Worm (Caenorhabditis elegans) whole organism, L1 larva: ENCODE data around the gene M01B2.10.

Source experiments
- C04F5.9 ChIP-seq: sonication (generic microtip); optimal IDR thresholded peaks from 2 replicates; lab custom pipeline; 2016; ENCODE audit warnings: missing genetic modification characterization, missing compliant biosample characterization
- Y116A8C.19 ChIP-seq: sonication (generic microtip); optimal IDR thresholded peaks from 2 replicates; lab custom pipeline; 2016; ENCODE audit warnings: missing compliant biosample characterization, missing genetic modification characterization, borderline replicate concordance
- alr-1 ChIP-seq: fragments of 200-800 bp; sonication (Bioruptor generic); optimal IDR thresholded peaks from 2 replicates; lab custom pipeline; 2018; ENCODE audit warnings: borderline replicate concordance, mild to moderate bottlenecking, missing genetic modification characterization, missing compliant biosample characterization
- ama-1 ChIP-seq: fragments of 150-350 bp; optimal IDR thresholded peaks from 2 replicates; lab custom pipeline; 2014
- ceh-82 ChIP-seq, 3 experiments: fragments of 150-350 bp in 1 of 3; sonication (generic microtip) in 2 of 3; optimal IDR thresholded peaks; 2 replicates each; lab custom pipeline; 2014 to 2017; ENCODE audit warnings: missing biosample characterization in 3 of 3, missing genetic modification characterization in 3 of 3
- ceh-88 ChIP-seq: fragments of 200-800 bp; sonication (Bioruptor generic); IDR thresholded peaks from 2 replicates; pipeline ENCODE4 v1.3.6; 2022; ENCODE audit warnings: missing genetic modification characterization, missing compliant biosample characterization
- ces-1 ChIP-seq: fragments of 150-350 bp; optimal IDR thresholded peaks from 2 replicates; lab custom pipeline; 2014; ENCODE audit warnings: missing biosample characterization, missing genetic modification reagents, missing genetic modification characterization
- dsc-1 ChIP-seq: sonication (generic microtip); optimal IDR thresholded peaks from 2 replicates; lab custom pipeline; 2016; ENCODE audit warnings: mild to moderate bottlenecking, missing genetic modification characterization, missing compliant biosample characterization
- efl-1 ChIP-seq, 4 experiments: fragments of 150-350 bp; optimal IDR thresholded peaks in 3 of 4; peaks in 1 of 4; 1 replicate in 1 of 4; 2 replicates in 3 of 4; lab custom pipeline; 2014; ENCODE audit warnings: missing biosample characterization in 2 of 4, missing genetic modification characterization in 2 of 4, missing genetic modification reagents in 2 of 4
- efl-3 ChIP-seq: fragments of 200-800 bp; sonication (Bioruptor generic); optimal IDR thresholded peaks from 2 replicates; lab custom pipeline; 2018; ENCODE audit warnings: mild to moderate bottlenecking, missing genetic modification characterization, missing compliant biosample characterization
- egl-13 ChIP-seq: sonication (generic microtip); optimal IDR thresholded peaks from 2 replicates; lab custom pipeline; 2016; ENCODE audit warnings: missing genotype, missing genetic modification reagents, missing genetic modification characterization, missing compliant biosample characterization
- fkh-10 ChIP-seq: sonication (generic microtip); optimal IDR thresholded peaks from 2 replicates; lab custom pipeline; 2017; ENCODE audit warnings: missing biosample characterization, missing genetic modification reagents, missing genetic modification characterization
- fkh-4 ChIP-seq: sonication (generic microtip); optimal IDR thresholded peaks from 2 replicates; lab custom pipeline; 2016; ENCODE audit warnings: missing compliant biosample characterization, missing genetic modification characterization, borderline replicate concordance
- fkh-8 ChIP-seq: sonication (generic microtip); optimal IDR thresholded peaks from 2 replicates; lab custom pipeline; 2016; ENCODE audit warnings: mild to moderate bottlenecking, missing genetic modification characterization, missing compliant biosample characterization
- hlh-4 ChIP-seq: sonication (generic microtip); optimal IDR thresholded peaks from 2 replicates; lab custom pipeline; 2016; ENCODE audit warnings: mild to moderate bottlenecking, missing genetic modification characterization, missing compliant biosample characterization
- hpl-2 ChIP-seq: fragments of 150-350 bp; optimal IDR thresholded peaks from 2 replicates; lab custom pipeline; 2014; ENCODE audit warnings: missing biosample characterization, missing genetic modification reagents, missing genetic modification characterization
- irx-1 ChIP-seq: sonication (generic microtip); optimal IDR thresholded peaks from 2 replicates; lab custom pipeline; 2016; ENCODE audit warnings: missing genetic modification characterization, missing compliant biosample characterization
- isw-1 ChIP-seq: fragments of 200-800 bp; sonication (Bioruptor generic); IDR thresholded peaks from 2 replicates; pipeline ENCODE4 v1.3.6; 2022; ENCODE audit warnings: missing genetic modification characterization, missing compliant biosample characterization
- jun-1 ChIP-seq: fragments of 150-350 bp; optimal IDR thresholded peaks from 2 replicates; lab custom pipeline; 2014; ENCODE audit warnings: missing biosample characterization, missing genetic modification reagents, missing genetic modification characterization
- lin-14 ChIP-seq: fragments of 200-800 bp; sonication (Bioruptor generic); optimal IDR thresholded peaks from 2 replicates; lab custom pipeline; 2018; ENCODE audit warnings: mild to moderate bottlenecking, missing genetic modification characterization, moderate library complexity, missing compliant biosample characterization
- lsy-2 ChIP-seq, 2 experiments: fragments of 150-350 bp; optimal IDR thresholded peaks; 2 replicates each; lab custom pipeline; 2014; ENCODE audit warnings: missing biosample characterization in 2 of 2, missing genetic modification characterization in 2 of 2
- mep-1 ChIP-seq: fragments of 150-350 bp; optimal IDR thresholded peaks from 2 replicates; lab custom pipeline; 2014; ENCODE audit warnings: missing biosample characterization, missing genetic modification characterization
- nhr-11 ChIP-seq: fragments of 150-350 bp; optimal IDR thresholded peaks from 2 replicates; lab custom pipeline; 2014; ENCODE audit warnings: missing biosample characterization, missing genetic modification characterization
- nhr-237 ChIP-seq: fragments of 150-350 bp; optimal IDR thresholded peaks from 2 replicates; lab custom pipeline; 2014; ENCODE audit warnings: missing biosample characterization, missing genetic modification characterization
- nhr-71 ChIP-seq: sonication (generic microtip); optimal IDR thresholded peaks from 2 replicates; lab custom pipeline; 2016; ENCODE audit warnings: mild to moderate bottlenecking, missing genetic modification characterization, moderate library complexity, missing compliant biosample characterization
- nhr-85 ChIP-seq: sonication (generic microtip); peaks from one replicate; lab custom pipeline; 2016; ENCODE audit warnings: missing genetic modification characterization, inconsistent platforms, missing compliant biosample characterization
- nhr-90 ChIP-seq: sonication (generic microtip); optimal IDR thresholded peaks from 2 replicates; lab custom pipeline; 2016; ENCODE audit warnings: mild to moderate bottlenecking, missing genetic modification characterization, missing compliant biosample characterization; ENCODE audit not compliant: poor library complexity
- pag-3 ChIP-seq: sonication (generic microtip); optimal IDR thresholded peaks from 2 replicates; lab custom pipeline; 2017; ENCODE audit warnings: missing genetic modification characterization, mild to moderate bottlenecking, missing compliant biosample characterization, antibody characterized with exemption, borderline replicate concordance; ENCODE audit not compliant: insufficient read depth
- sox-4 ChIP-seq: sonication (generic microtip); optimal IDR thresholded peaks from 2 replicates; lab custom pipeline; 2016; ENCODE audit warnings: missing genetic modification characterization, missing compliant biosample characterization
- sptf-1 ChIP-seq: fragments of 150-350 bp; optimal IDR thresholded peaks from 2 replicates; lab custom pipeline; 2014; ENCODE audit warnings: missing biosample characterization, missing genetic modification characterization
- sup-37 ChIP-seq: fragments of 200-800 bp; sonication (Bioruptor generic); optimal IDR thresholded peaks from 2 replicates; lab custom pipeline; 2018; ENCODE audit warnings: mild to moderate bottlenecking, missing genetic modification characterization, missing compliant biosample characterization
- swsn-7 ChIP-seq: sonication (generic microtip); optimal IDR thresholded peaks from 2 replicates; lab custom pipeline; 2016; ENCODE audit warnings: missing genetic modification characterization, missing compliant biosample characterization
- unc-130 ChIP-seq: fragments of 150-350 bp; optimal IDR thresholded peaks from 2 replicates; lab custom pipeline; 2017; ENCODE audit warnings: missing biosample characterization, missing genetic modification characterization, inconsistent platforms
- vab-15 ChIP-seq: sonication (generic microtip); optimal IDR thresholded peaks from 2 replicates; lab custom pipeline; 2017; ENCODE audit warnings: missing genotype, mild to moderate bottlenecking, missing genetic modification characterization, missing compliant biosample characterization
- zip-4 ChIP-seq: fragments of 200-800 bp; sonication (Bioruptor generic); optimal IDR thresholded peaks from 2 replicates; lab custom pipeline; 2018; ENCODE audit warnings: mild to moderate bottlenecking, missing genetic modification characterization, moderate library complexity, missing compliant biosample characterization
- ztf-11 ChIP-seq, 2 experiments: sonication (generic microtip); optimal IDR thresholded peaks; 2 replicates each; lab custom pipeline; 2016 to 2017; ENCODE audit warnings: missing genetic modification characterization in 2 of 2, missing biosample characterization in 1 of 2, missing compliant biosample characterization in 1 of 2

The M01B2.10 gene

ce11 chrV:15267405-15267804 lies 5.2 kb upstream of the M01B2.10 start, which contains the start of gene T10H4.13:
Gene T10H4.13, minus strand, starts transcription at chrV:15267505.
- TF ChIP-seq ceh-88 (no peak), ama-1 (lab: Kevin White, UChicago) (no peak), dsc-1 (tag; lab: Kevin White, UChicago) (no peak)

ce11 chrV:15265814-15266213 lies 3.6 kb upstream of the M01B2.10 start, which contains the start of gene M01B2.13:
Gene M01B2.13, minus strand, starts transcription at chrV:15265914.
- TF ChIP-seq egl-13 (tag; lab: Kevin White, UChicago) (no peak), swsn-7 (no peak), ama-1 (lab: Kevin White, UChicago) (no peak), nhr-71 (tag; lab: Kevin White, UChicago) (no peak), vab-15 (tag; lab: Kevin White, UChicago) (no peak), lin-14 (GFP tag; lab: Kevin White, UChicago) (no peak), ceh-82 (tag; optimal IDR thresholded peaks at IDR 0.05; lab: Kevin White, UChicago) (no peak), ztf-11 (tag; optimal IDR thresholded peaks at IDR 0.05; lab: Kevin White, UChicago) (no peak), jun-1 (no peak), nhr-85 (tag; lab: Kevin White, UChicago) (no peak), sptf-1 (no peak), alr-1 (tag; lab: Kevin White, UChicago) (no peak), pag-3 (tag; lab: Kevin White, UChicago) (no peak), lsy-2 (tag; optimal IDR thresholded peaks at IDR 0.05; lab: Kevin White, UChicago) (no peak), fkh-8 (tag; lab: Kevin White, UChicago) (no peak)

ce11 chrV:15264131-15264530 lies 1.9 kb upstream of the M01B2.10 start, which contains the start of gene M01B2.12:
Gene M01B2.12, minus strand, starts transcription at chrV:15264231.
- TF ChIP-seq hlh-4 (tag; lab: Kevin White, UChicago) = no peak
- TF ChIP-seq sup-37 (GFP tag; lab: Kevin White, UChicago) = no peak
- TF ChIP-seq unc-130 (tag; lab: Kevin White, UChicago) = no peak
- no peak for TF ChIP-seq mep-1 (tag; lab: Kevin White, UChicago)
- no peak for TF ChIP-seq Y116A8C.19 (tag; lab: Kevin White, UChicago)
- TF ChIP-seq nhr-237 (tag; lab: Kevin White, UChicago) = no peak
- TF ChIP-seq fkh-4 (tag; lab: Kevin White, UChicago) = no peak
- TF ChIP-seq, all 84 proteins: peak for 0

ce11 chrV:15259904-15260303 lies 2.3 kb downstream of the M01B2.10 start, which contains the start of gene M01B2.8:
Gene M01B2.8, plus strand, starts transcription at chrV:15260204.
- peak; percentile 0 for TF ChIP-seq dsc-1 (tag; lab: Kevin White, UChicago)
- no peak for TF ChIP-seq efl-3 (GFP tag; lab: Kevin White, UChicago)

- no peak for TF ChIP-seq zip-4 (GFP tag; lab: Kevin White, UChicago)
- TF ChIP-seq isw-1 (GFP tag; lab: Robert Waterston, UW) = no peak
- no peak for TF ChIP-seq efl-1 (optimal IDR thresholded peaks at IDR 0.05; lab: Kevin White, UChicago)
- no peak for TF ChIP-seq efl-1 (GFP tag; optimal IDR thresholded peaks at IDR 0.05 in 1 of 2; lab: Kevin White, UChicago)
- no peak for TF ChIP-seq irx-1
- TF ChIP-seq nhr-11 (tag; lab: Kevin White, UChicago) = no peak
- no peak for TF ChIP-seq fkh-4 (tag; lab: Kevin White, UChicago)
- no peak for TF ChIP-seq nhr-90
- TF ChIP-seq C04F5.9 (tag; lab: Kevin White, UChicago) = no peak
- TF ChIP-seq hlh-4 (tag; lab: Kevin White, UChicago) = no peak
- no peak for TF ChIP-seq ces-1 (GFP tag; lab: Kevin White, UChicago)
- no peak for TF ChIP-seq sox-4 (tag; lab: Kevin White, UChicago)
- TF ChIP-seq fkh-10 = no peak
- TF ChIP-seq hpl-2 (GFP tag; lab: Kevin White, UChicago) = no peak
- TF ChIP-seq Y116A8C.19 (tag; lab: Kevin White, UChicago) = no peak
These were observed 3.2 kb downstream of the M01B2.10 start, which contains the start of gene srsx-37 for ce11 chrV:15259049-15259448. Gene srsx-37, minus strand, starts transcription at chrV:15259149.
